Fruit fly (Drosophila melanogaster): Measurements from ENCODE around the gene Zasp66.

DNA sequence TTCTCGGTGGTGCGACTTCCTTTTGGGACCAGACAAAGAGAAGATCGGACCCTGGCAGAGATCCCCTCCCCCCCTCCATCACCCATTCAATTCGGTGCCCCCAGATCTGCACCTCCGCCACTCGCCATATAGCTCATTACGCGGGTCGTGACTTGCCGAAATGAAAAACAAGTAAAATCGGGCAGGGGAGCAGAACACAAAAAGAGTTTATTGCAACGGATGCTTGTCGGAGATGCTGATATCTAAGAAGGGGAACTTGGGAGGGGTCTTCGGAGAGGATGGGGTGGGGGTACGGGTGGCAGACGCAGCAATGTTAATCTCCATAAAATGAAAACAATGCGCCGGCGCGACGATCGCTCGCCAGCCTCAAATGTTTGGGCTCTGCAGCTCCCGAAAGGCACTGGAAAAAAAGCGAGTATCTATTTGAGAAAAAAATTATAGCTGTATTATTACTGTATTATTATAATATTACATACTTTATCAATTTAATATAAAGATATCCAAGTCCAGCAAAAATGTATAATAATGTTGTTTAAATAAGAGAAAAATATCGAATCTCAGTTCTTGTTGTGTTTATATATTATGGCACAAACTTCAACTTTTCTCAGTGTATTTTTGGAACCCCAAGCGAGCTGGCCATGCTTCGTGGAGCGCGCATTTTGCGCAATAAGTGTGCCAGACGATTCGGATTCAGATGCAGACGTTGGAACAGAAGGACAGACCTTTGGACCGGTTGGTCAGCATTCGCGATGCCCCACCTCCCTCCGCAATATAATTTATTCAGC, 43.8 kb downstream of the Zasp66 start:
- TF ChIP-seq ovo (GFP tag; optimal IDR thresholded peaks at IDR 0.05) (no peak), toe (GFP tag; optimal IDR thresholded peaks at IDR 0.05) (no peak), Mnt (GFP tag; optimal IDR thresholded peaks at IDR 0.05) (no peak), CG7045 (GFP tag; optimal IDR thresholded peaks at IDR 0.05) (no peak), Crg-1 (GFP tag; optimal IDR thresholded peaks at IDR 0.05) (no peak), kay (GFP tag; ENCODE audit: borderline replicate concordance) (no peak), CG12768 (GFP tag; optimal IDR thresholded peaks at IDR 0.05) (no peak)
